Worm (Caenorhabditis elegans) whole organism, L2 larva: ENCODE measurements around the gene nhr-208.
"Not testable (repeated sequence)": the region's sequence is repeated elsewhere in the genome, so short reads cannot be mapped to it uniquely, and the experiment has no call there.

Experiments used
- C34F6.9 ChIP-seq: fragments of 150-350 bp; optimal IDR thresholded peaks from 2 replicates; lab custom pipeline; 2014; ENCODE audit warnings: missing biosample characterization, missing genetic modification characterization
- F13H6.1 ChIP-seq: sonication (generic microtip); optimal IDR thresholded peaks from 2 replicates; lab custom pipeline; 2016; ENCODE audit warnings: missing genetic modification characterization, missing compliant biosample characterization
- R02D3.7 ChIP-seq: fragments of 150-350 bp; optimal IDR thresholded peaks from 2 replicates; lab custom pipeline; 2014; ENCODE audit warnings: missing biosample characterization, missing genetic modification characterization
- Y55F3AM.14 ChIP-seq: fragments of 200-800 bp; sonication (Bioruptor generic); optimal IDR thresholded peaks from 2 replicates; lab custom pipeline; 2018; ENCODE audit warnings: mild to moderate bottlenecking, missing genetic modification characterization, missing compliant biosample characterization
- ZK546.5 ChIP-seq: sonication (generic microtip); optimal IDR thresholded peaks from 2 replicates; lab custom pipeline; 2017; ENCODE audit warnings: missing biosample characterization, missing genetic modification characterization
- alr-1 ChIP-seq: fragments of 150-350 bp; optimal IDR thresholded peaks from 2 replicates; lab custom pipeline; 2014; ENCODE audit warnings: missing biosample characterization, missing genetic modification characterization
- ceh-16 ChIP-seq: fragments of 150-350 bp; optimal IDR thresholded peaks from 2 replicates; lab custom pipeline; 2014; ENCODE audit warnings: missing biosample characterization, missing genetic modification characterization
- ceh-82 ChIP-seq: fragments of 150-350 bp; optimal IDR thresholded peaks from 2 replicates; lab custom pipeline; 2014; ENCODE audit warnings: missing biosample characterization, missing genetic modification characterization
- egl-27 ChIP-seq: sonication (generic microtip); optimal IDR thresholded peaks from 3 replicates; lab custom pipeline; 2017; ENCODE audit warnings: missing biosample characterization, missing genetic modification reagents, missing genetic modification characterization
- elt-3 ChIP-seq: sonication (generic microtip); optimal IDR thresholded peaks from 2 replicates; lab custom pipeline; 2017; ENCODE audit warnings: missing biosample characterization, missing genetic modification characterization
- fos-1 ChIP-seq: fragments of 150-350 bp; optimal IDR thresholded peaks from 2 replicates; lab custom pipeline; 2014; ENCODE audit warnings: missing biosample characterization, missing genetic modification characterization
- gmeb-1 ChIP-seq: fragments of 150-350 bp; optimal IDR thresholded peaks from 2 replicates; lab custom pipeline; 2014; ENCODE audit warnings: missing biosample characterization, missing genetic modification characterization
- lin-11 ChIP-seq: fragments of 150-350 bp; sonication (generic microtip); optimal IDR thresholded peaks from 2 replicates; lab custom pipeline; 2014; ENCODE audit warnings: missing biosample characterization, missing genetic modification characterization, inconsistent platforms, mixed read lengths
- lin-13 ChIP-seq: fragments of 150-350 bp; optimal IDR thresholded peaks from 2 replicates; lab custom pipeline; 2014; ENCODE audit warnings: missing biosample characterization, missing genetic modification reagents, missing genetic modification characterization
- lin-39 ChIP-seq: fragments of 150-350 bp; optimal IDR thresholded peaks from 2 replicates; lab custom pipeline; 2014; ENCODE audit warnings: missing biosample characterization, missing genetic modification reagents, missing genetic modification characterization
- lsy-2 ChIP-seq, 2 experiments: fragments of 150-350 bp in 1 of 2; sonication (generic microtip) in 1 of 2; optimal IDR thresholded peaks; 2 replicates each; lab custom pipeline; 2014 to 2017; ENCODE audit warnings: missing biosample characterization in 2 of 2, missing genetic modification characterization in 2 of 2
- mab-5 ChIP-seq: fragments of 150-350 bp; optimal IDR thresholded peaks from 2 replicates; lab custom pipeline; 2014; ENCODE audit warnings: missing biosample characterization, missing genetic modification characterization
- mbf-1 ChIP-seq: sonication (generic microtip); optimal IDR thresholded peaks from 2 replicates; lab custom pipeline; 2017; ENCODE audit warnings: missing biosample characterization, missing genetic modification characterization
- mdl-1 ChIP-seq, 2 experiments: fragments of 150-350 bp in 1 of 2; sonication (generic microtip) in 1 of 2; optimal IDR thresholded peaks; 2 replicates each; lab custom pipeline; 2017; ENCODE audit warnings: missing biosample characterization in 2 of 2, missing genetic modification characterization in 2 of 2
- nhr-23 ChIP-seq: fragments of 150-350 bp; optimal IDR thresholded peaks from 2 replicates; lab custom pipeline; 2014; ENCODE audit warnings: missing biosample characterization, missing genetic modification reagents, missing genetic modification characterization
- nhr-25 ChIP-seq: fragments of 150-350 bp; sonication (generic microtip); optimal IDR thresholded peaks from 3 replicates; lab custom pipeline; 2014; ENCODE audit warnings: missing biosample characterization, missing genetic modification characterization
- nhr-6 ChIP-seq: fragments of 150-350 bp; optimal IDR thresholded peaks from 2 replicates; lab custom pipeline; 2014; ENCODE audit warnings: missing biosample characterization, missing genetic modification characterization
- peb-1 ChIP-seq: fragments of 150-350 bp; optimal IDR thresholded peaks from 2 replicates; lab custom pipeline; 2014; ENCODE audit warnings: missing biosample characterization, missing genetic modification characterization
- sem-4 ChIP-seq: fragments of 150-350 bp; optimal IDR thresholded peaks from 2 replicates; lab custom pipeline; 2014; ENCODE audit warnings: missing biosample characterization, missing genetic modification reagents, missing genetic modification characterization
- skn-1 ChIP-seq: sonication (generic microtip); optimal IDR thresholded peaks from 2 replicates; lab custom pipeline; 2017; ENCODE audit warnings: missing biosample characterization, missing genetic modification characterization
- sma-9 ChIP-seq, 2 experiments: fragments of 150-350 bp in 1 of 2; sonication (generic microtip) in 1 of 2; optimal IDR thresholded peaks; 2 replicates each; lab custom pipeline; 2014 to 2016; ENCODE audit warnings: missing genetic modification characterization in 2 of 2, mild to moderate bottlenecking in 1 of 2, missing biosample characterization in 1 of 2, missing compliant biosample characterization in 1 of 2, missing genetic modification reagents in 1 of 2, moderate library complexity in 1 of 2
- snpc-4 ChIP-seq: fragments of 150-350 bp; optimal IDR thresholded peaks from 2 replicates; lab custom pipeline; 2014; ENCODE audit warnings: missing biosample characterization, missing genetic modification characterization
- unc-39 ChIP-seq: fragments of 150-350 bp; optimal IDR thresholded peaks from 2 replicates; lab custom pipeline; 2014; ENCODE audit warnings: missing biosample characterization, missing genetic modification characterization
- zag-1 ChIP-seq: fragments of 150-350 bp; optimal IDR thresholded peaks from 2 replicates; lab custom pipeline; 2014; ENCODE audit warnings: missing biosample characterization, missing genetic modification characterization
- ztf-11 ChIP-seq: sonication (generic microtip); optimal IDR thresholded peaks from 2 replicates; lab custom pipeline; 2017; ENCODE audit warnings: missing biosample characterization, missing genetic modification characterization

The nhr-208 gene

DNA sequence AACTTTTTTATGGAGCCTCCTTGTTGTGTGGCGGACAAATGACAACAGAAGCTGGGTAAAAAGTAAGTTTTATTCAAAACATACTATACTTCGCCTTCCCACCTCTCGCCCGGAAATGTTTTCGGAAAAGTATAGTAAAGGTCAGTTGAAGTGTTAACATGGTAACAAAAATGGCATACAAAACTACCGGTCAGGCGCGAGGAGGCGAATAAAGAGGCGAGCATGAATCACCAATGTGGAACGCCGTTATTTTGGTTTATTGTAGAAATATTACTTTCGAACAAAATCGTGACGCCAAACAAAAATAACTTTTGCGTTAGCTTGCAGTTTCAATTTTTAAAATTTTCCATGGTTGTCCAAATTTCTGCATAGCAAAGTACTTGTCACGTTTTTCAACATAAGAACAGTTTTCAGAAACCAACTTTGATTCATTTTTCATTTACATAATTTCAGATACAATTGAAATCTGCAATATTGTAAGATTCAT lies 23.5 kb downstream of the nhr-208 start, which contains the start of gene C13C4.8:
C13C4.8 (plus strand) TSS at position 437 of the 487 bp plus-strand sequence.
- TF ChIP-seq skn-1 (no peak), elt-3 (tag; lab: Kevin White, UChicago) (no peak), unc-39 (no peak), lsy-2 (tag; optimal IDR thresholded peaks at IDR 0.05; lab: Kevin White, UChicago) (no peak), ceh-82 (tag; lab: Kevin White, UChicago) (no peak), peb-1 (no peak), mdl-1 (tag; optimal IDR thresholded peaks at IDR 0.05; lab: Kevin White, UChicago) (no peak), sma-9 (GFP tag; optimal IDR thresholded peaks at IDR 0.05; lab: Kevin White, UChicago) (no peak), sma-9 (tag; optimal IDR thresholded peaks at IDR 0.05; lab: Kevin White, UChicago) (no peak), zag-1 (tag; lab: Kevin White, UChicago) (no peak), Y55F3AM.14 (no peak), fos-1 (tag; lab: Kevin White, UChicago) (no peak), sem-4 (tag; lab: Kevin White, UChicago) (no peak), ceh-16 (tag; lab: Kevin White, UChicago) (no peak), mab-5 (tag; lab: Kevin White, UChicago) (no peak), ztf-11 (tag; lab: Kevin White, UChicago) (no peak), nhr-25 (no peak)

DNA sequence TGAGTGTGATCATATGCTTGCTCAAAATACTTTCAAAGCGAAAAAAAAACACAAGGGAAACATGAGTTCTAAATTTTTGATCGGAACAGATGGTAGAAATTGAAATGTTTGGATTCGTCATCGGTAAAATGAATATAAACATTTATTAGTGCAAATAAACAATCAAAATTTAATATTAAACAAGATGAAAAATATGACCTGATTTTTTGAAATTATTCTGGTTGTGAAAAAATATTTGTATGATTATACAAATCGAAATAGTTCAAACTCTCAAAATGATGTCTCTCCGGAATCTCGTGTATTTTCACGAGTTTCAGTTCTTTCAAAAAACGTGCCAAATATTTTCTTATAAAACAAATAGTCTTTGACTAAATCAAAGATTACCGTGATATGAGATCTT lies 26.3 kb downstream of the nhr-208 start, which contains the start of gene C13C4.7:
C13C4.7 (minus strand) TSS at position 101 of the 400 bp plus-strand sequence.
- no peak for TF ChIP-seq peb-1

DNA sequence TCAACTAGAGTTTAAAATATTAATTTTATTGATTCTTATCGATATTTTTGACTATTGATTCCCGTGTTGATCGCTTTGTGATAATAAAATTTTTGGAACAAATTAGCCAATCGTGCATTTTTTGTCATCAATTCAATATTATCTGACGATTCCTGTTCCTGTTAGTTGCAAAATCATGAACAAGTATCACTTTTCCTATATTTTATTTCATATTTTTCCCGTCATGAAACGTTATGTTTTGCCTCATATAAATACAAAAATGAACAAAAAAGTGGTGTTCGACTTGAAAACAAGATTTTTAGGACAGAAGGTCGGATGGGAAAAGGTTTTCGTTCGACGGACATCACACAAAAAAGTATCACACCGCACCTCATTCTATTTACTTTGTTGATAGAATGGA lies 27.2 kb downstream of the nhr-208 start, which contains the start of gene C13C4.6:
C13C4.6 (plus strand) TSS at position 301 of the 400 bp plus-strand sequence.
- no peak for TF ChIP-seq lin-39
- no peak for TF ChIP-seq snpc-4
- no peak for TF ChIP-seq nhr-25
- no peak for TF ChIP-seq nhr-23 (tag; lab: Kevin White, UChicago)
- TF ChIP-seq R02D3.7 = no peak

ce11 chrV:12130688-12131087 lies 36.6 kb downstream of the nhr-208 start, which contains the start of gene C27A7.6:
TSS of gene C27A7.6 (minus strand) at chrV:12130788.
- TF ChIP-seq ZK546.5 (tag; lab: Kevin White, UChicago); egl-27; ztf-11 (tag; lab: Kevin White, UChicago): not testable (repeated sequence)

DNA sequence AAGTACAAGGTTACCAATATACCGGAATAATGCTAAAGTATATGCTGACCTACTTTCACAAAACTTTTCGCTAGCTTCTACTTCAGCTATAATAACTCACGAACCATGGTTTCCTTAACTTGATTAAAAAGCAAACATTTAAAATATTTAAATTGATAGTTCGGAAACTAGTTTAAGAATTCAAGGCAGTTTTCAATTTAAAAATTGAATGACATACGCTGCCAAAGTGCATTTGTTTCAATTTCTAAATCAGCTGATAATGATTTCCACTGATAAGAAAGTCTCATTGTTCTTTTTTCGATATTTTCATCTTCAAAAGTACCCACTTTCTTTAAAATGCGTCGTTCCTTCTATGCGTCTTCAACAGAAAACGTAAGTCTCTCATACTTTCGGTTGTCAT lies 37.0 kb downstream of the nhr-208 start, which contains the start of gene enpp-1:
enpp-1 (plus strand) TSS at position 301 of the 400 bp plus-strand sequence.
- not testable (repeated sequence) for TF ChIP-seq egl-27; mbf-1 (tag; lab: Kevin White, UChicago); elt-3 (tag; lab: Kevin White, UChicago)
- TF ChIP-seq, all 48 proteins: peak for 0; not testable (repeated sequence) for 48

DNA sequence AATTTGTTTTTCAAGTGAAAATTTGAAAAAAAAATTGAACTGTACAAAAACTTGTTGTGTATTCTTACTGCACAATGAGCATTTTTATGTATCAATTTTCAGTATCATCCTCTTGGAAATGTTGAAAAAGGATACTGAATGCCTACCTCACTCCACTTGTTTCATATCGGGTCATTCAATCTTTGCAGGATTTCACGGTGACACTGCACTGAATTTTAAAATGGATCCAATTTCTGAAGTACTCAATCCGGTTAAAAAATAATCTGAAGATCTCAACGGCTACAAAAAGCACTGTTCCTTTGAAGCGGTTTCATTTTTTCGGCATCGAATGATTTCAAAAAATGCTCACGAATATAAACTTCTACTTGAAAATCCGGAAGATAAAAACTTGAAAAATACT lies 43.8 kb downstream of the nhr-208 start:
- TF ChIP-seq ZK546.5 (tag; lab: Kevin White, UChicago) = no peak
- TF ChIP-seq gmeb-1 (tag; lab: Kevin White, UChicago) = no peak

DNA sequence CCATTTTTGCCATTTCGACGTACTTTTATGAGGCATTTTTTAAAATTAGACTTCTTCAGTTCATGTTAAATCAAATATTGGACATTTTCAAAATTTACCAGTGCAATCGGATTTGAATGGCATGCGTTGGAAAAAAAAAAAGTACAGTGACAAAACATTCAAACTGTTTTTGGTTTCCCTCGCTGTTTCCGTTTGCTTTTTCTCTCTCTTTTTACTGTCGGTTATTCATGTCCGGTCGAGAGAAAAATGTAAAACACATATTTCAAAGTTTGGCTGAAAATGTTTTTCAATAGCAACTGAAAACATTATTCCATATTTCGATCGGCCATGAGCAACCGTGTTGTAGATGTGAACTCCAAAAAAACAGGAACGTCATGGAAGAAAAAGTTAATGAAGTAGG lies 46.5 kb downstream of the nhr-208 start, which contains the start of gene C27A7.3:
C27A7.3 (plus strand) TSS at position 301 of the 400 bp plus-strand sequence.
- no peak for TF ChIP-seq C34F6.9
- no peak for TF ChIP-seq nhr-6 (tag; lab: Kevin White, UChicago)
- no peak for TF ChIP-seq F13H6.1 (tag; lab: Kevin White, UChicago)
- no peak for TF ChIP-seq lin-13 (GFP tag; lab: Kevin White, UChicago)
- TF ChIP-seq ceh-82 (tag; lab: Kevin White, UChicago) = no peak
- no peak for TF ChIP-seq lin-11 (tag; lab: Kevin White, UChicago)
- no peak for TF ChIP-seq alr-1
- no peak for TF ChIP-seq ZK546.5 (tag; lab: Kevin White, UChicago)
- no peak for TF ChIP-seq mdl-1 (tag; optimal IDR thresholded peaks at IDR 0.05; lab: Kevin White, UChicago)
- no peak for TF ChIP-seq zag-1 (tag; lab: Kevin White, UChicago)
